Fruit fly (Drosophila melanogaster) S2 (cell line): ENCODE data around the gene U4-U6-60K.

ENCODE experiments used
- CG8478 ChIP-seq: fragments of >200 bp; optimal IDR thresholded peaks from 2 replicates; lab custom pipeline; 2018
- CTCF ChIP-seq, 2 experiments: fragments of >200 bp; optimal IDR thresholded peaks; 2 replicates each; lab custom pipeline; 2018

dm6 chr3L:17473889-17474288 lies 39.8 kb downstream of the U4-U6-60K start:
- TF ChIP-seq CG8478 (no peak), CTCF (optimal IDR thresholded peaks at IDR 0.05; lab: Kevin White, UChicago) (no peak)
